Worm (Caenorhabditis elegans) whole organism, L2 larva: ENCODE measurements around the gene ppm-1.H.
A peak's percentile ranks its signal among the peaks of the same experiment; 100 is the strongest.

Experiments
- R02D3.7 ChIP-seq: fragments of 150-350 bp; optimal IDR thresholded peaks from 2 replicates; lab custom pipeline; 2014; ENCODE audit warnings: missing biosample characterization, missing genetic modification characterization
- ama-1 ChIP-seq: fragments of 150-350 bp; optimal IDR thresholded peaks from 2 replicates; lab custom pipeline; 2018; ENCODE audit warnings: inconsistent platforms
- elt-3 ChIP-seq: sonication (generic microtip); optimal IDR thresholded peaks from 2 replicates; lab custom pipeline; 2017; ENCODE audit warnings: missing biosample characterization, missing genetic modification characterization
- gmeb-1 ChIP-seq: fragments of 150-350 bp; optimal IDR thresholded peaks from 2 replicates; lab custom pipeline; 2014; ENCODE audit warnings: missing biosample characterization, missing genetic modification characterization
- nhr-12 ChIP-seq: fragments of 150-350 bp; optimal IDR thresholded peaks from 2 replicates; lab custom pipeline; 2014; ENCODE audit warnings: missing biosample characterization, missing genetic modification characterization
- nhr-129 ChIP-seq: fragments of 150-350 bp; optimal IDR thresholded peaks from 2 replicates; lab custom pipeline; 2014; ENCODE audit warnings: missing biosample characterization, missing genetic modification characterization
- nhr-6 ChIP-seq: fragments of 150-350 bp; optimal IDR thresholded peaks from 2 replicates; lab custom pipeline; 2014; ENCODE audit warnings: missing biosample characterization, missing genetic modification characterization

The ppm-1.H gene

DNA sequence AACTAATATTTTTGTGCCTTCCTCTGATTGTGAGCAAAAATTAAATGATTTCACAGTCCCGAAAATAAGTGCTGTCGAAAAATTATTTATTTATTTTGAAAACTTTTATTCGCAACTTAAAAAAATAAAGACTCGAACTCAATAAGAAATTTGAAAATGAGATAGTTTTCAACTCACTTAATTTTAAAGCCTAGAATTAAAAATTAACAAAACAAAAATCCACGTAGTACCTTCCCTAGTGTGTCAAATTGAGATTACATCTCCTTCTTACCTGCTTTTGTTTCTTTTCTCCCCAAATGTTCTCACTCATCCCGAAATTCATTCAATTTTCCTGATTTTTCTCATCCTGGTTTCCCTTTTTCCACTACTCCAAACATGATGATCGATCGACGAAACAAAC, 48.8 kb downstream of the ppm-1.H start, which contains the start of gene F35G2.5:
TSS of gene F35G2.5 (plus strand) at position 301 of the 400 bp plus-strand sequence.
- TF ChIP-seq gmeb-1 (no peak), nhr-6 (tag; lab: Kevin White, UChicago) (no peak)

DNA sequence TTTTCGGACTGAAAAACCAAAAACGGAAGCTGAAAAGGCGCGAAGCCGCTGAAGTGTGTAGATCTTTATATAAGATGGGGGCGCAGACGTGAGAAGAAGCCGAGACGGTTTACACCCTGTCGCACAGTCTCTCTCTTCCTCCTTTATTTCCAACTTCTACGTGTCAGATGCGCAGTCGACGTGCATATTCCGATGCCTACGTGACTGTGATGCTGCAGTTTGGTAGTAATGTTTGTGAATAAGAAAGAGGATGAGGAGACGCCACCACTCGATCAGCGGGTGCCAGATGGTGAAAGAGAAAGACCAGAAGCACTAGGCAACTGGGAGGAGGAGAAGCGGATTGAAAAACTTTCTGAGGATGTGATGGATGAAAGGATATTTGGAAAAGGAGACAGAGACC, 49.9 kb downstream of the ppm-1.H start:
- peak; percentile 5 for TF ChIP-seq nhr-129
- TF ChIP-seq nhr-12 = no peak
- TF ChIP-seq, all 48 proteins: peak for 1

DNA sequence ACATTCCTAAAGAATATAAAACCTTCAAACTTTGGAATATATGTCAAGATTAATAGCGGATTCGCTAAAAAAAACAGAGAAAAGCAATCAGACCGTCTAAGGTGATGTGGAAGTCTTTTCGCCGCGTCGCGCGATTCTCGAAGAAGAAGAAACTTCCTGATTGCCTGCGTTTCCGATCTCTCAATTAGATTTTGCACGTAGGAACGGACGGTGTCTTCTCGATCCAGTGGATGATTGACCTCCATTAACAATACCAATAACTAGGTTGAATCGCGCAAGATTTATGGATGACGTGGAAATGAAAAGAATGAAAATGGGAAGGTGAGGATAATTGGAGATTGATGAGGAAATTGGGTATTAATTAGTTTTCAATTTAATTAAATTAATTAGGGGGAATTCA, 51.0 kb downstream of the ppm-1.H start:
- no peak for TF ChIP-seq elt-3 (tag; lab: Kevin White, UChicago)
- peak; percentile 22 for TF ChIP-seq ama-1 (lab: Kevin White, UChicago)
- peak; percentile 43 for TF ChIP-seq nhr-129

DNA sequence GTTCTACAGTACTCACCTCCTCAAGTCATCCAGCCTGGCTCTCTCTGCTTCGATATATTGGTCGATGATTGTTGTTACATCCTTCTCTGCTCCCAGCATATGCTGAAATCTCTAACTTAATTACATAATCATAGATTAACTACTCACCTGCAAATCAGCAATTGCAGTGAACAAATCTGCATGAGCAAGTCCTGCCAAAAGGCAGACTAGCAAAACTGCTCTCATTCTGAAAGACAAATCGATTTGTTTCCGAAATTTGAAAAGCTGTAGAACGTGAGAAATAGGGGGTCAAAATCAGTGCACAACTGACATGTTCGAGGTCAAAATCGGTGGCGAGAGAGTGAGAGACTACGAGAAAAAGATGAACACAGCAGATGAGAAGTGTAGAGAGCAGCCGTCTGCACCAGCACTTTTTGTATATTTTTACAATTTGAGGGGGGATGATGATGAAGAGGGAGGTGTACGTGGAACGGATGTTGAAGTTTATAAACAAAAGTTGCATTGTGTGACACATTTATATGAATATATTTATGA, 52.3 kb downstream of the ppm-1.H start, which contains the start of gene phy-2:
TSS of gene phy-2 (minus strand) at position 226 of the 534 bp plus-strand sequence.
- TF ChIP-seq nhr-129 (peak; percentile 22), R02D3.7 (tag; lab: Kevin White, UChicago) (no peak)
